Fruit fly (Drosophila melanogaster) whole organism, wandering third instar larva: ENCODE results near the gene Use1.
A peak's percentile ranks its signal among the peaks of the same experiment; 100 is the strongest.

Experiments
- CG32264 ChIP-seq: fragments of 200-800 bp; sonication (Bioruptor generic); optimal IDR thresholded peaks from 2 replicates; lab custom pipeline; 2016; ENCODE audit warnings: missing biosample characterization, missing genetic modification characterization
- CG9705 ChIP-seq: fragments of 200-800 bp; sonication (Bioruptor generic); optimal IDR thresholded peaks from 2 replicates; lab custom pipeline; 2018; ENCODE audit warnings: missing biosample characterization, mild to moderate bottlenecking, missing genetic modification characterization
- CrebA ChIP-seq: fragments of 200-800 bp; sonication (Bioruptor generic); optimal IDR thresholded peaks from 2 replicates; lab custom pipeline; 2016; ENCODE audit warnings: missing biosample characterization, mild to moderate bottlenecking, missing genetic modification characterization, borderline replicate concordance
- Dfd ChIP-seq: fragments of >200 bp; optimal IDR thresholded peaks from 2 replicates; lab custom pipeline; 2017; ENCODE audit warnings: missing biosample characterization, missing genetic modification characterization
- Dif ChIP-seq: fragments of 200-275, 200-300 bp; sonication (Bioruptor generic); optimal IDR thresholded peaks from 2 replicates; lab custom pipeline; 2018; ENCODE audit warnings: missing biosample characterization, missing genetic modification characterization; ENCODE audit not compliant: partially characterized antibody
- GATAd ChIP-seq: sonication (Bioruptor generic); optimal IDR thresholded peaks from 2 replicates; lab custom pipeline; 2016; ENCODE audit warnings: missing biosample characterization, missing genetic modification characterization
- HLH106 ChIP-seq: fragments of 200-800 bp; optimal IDR thresholded peaks from 3 replicates; lab custom pipeline; 2019; ENCODE audit warnings: missing biosample characterization, mild to moderate bottlenecking, missing genetic modification characterization, moderate library complexity
- Hr83 ChIP-seq: fragments of 200-300 bp; sonication (Bioruptor generic); optimal IDR thresholded peaks from 2 replicates; lab custom pipeline; 2016; ENCODE audit warnings: missing biosample characterization, mild to moderate bottlenecking, missing genetic modification characterization, moderate library complexity; ENCODE audit not compliant: poor library complexity, severe bottlenecking
- Jra ChIP-seq: sonication (Bioruptor generic); optimal IDR thresholded peaks from 2 replicates; lab custom pipeline; 2016; ENCODE audit warnings: missing biosample characterization, missing genetic modification characterization
- Mio ChIP-seq: sonication (Bioruptor generic); optimal IDR thresholded peaks from 2 replicates; lab custom pipeline; 2016; ENCODE audit warnings: missing biosample characterization, missing genetic modification characterization
- Myc ChIP-seq: fragments of >200 bp; optimal IDR thresholded peaks from 2 replicates; lab custom pipeline; 2017
- N ChIP-seq: fragments of >200 bp; optimal IDR thresholded peaks from 2 replicates; lab custom pipeline; 2018; ENCODE audit warnings: missing biosample characterization, missing external identifiers, missing genetic modification characterization
- Sp1 ChIP-seq: fragments of 200-800 bp; sonication (Bioruptor generic); optimal IDR thresholded peaks from 3 replicates; lab custom pipeline; 2019; ENCODE audit warnings: missing biosample characterization, mild to moderate bottlenecking, missing genetic modification characterization, moderate library complexity
- br ChIP-seq: fragments of 200-800 bp; sonication (Bioruptor generic); optimal IDR thresholded peaks from 2 replicates; lab custom pipeline; 2016; ENCODE audit warnings: missing biosample characterization, missing genetic modification characterization
- brk ChIP-seq: fragments of 200-800 bp; sonication (Bioruptor generic); optimal IDR thresholded peaks from 2 replicates; lab custom pipeline; 2016; ENCODE audit warnings: missing biosample characterization, mild to moderate bottlenecking, missing genetic modification characterization
- dl ChIP-seq, 2 experiments: fragments of 175-275, 200-275 bp in 1 of 2; fragments of 200-275 bp in 1 of 2; sonication (Bioruptor generic); optimal IDR thresholded peaks; lab custom pipeline; 2018; ENCODE audit warnings: mild to moderate bottlenecking in 2 of 2, missing biosample characterization in 2 of 2, missing genetic modification characterization in 2 of 2, moderate library complexity in 2 of 2; ENCODE audit not compliant: partially characterized antibody in 2 of 2, insufficient read depth in 1 of 2
- dmrt93B ChIP-seq: fragments of 200-800 bp; sonication (Bioruptor generic); optimal IDR thresholded peaks from 2 replicates; lab custom pipeline; 2018; ENCODE audit warnings: missing biosample characterization, mild to moderate bottlenecking, missing genetic modification characterization
- dsf ChIP-seq: sonication (Bioruptor generic); optimal IDR thresholded peaks from 2 replicates; lab custom pipeline; 2016; ENCODE audit warnings: missing biosample characterization, missing genetic modification characterization, borderline replicate concordance
- foxo ChIP-seq, 2 experiments: fragments of 200-800 bp; sonication (Bioruptor generic); optimal IDR thresholded peaks; 2 replicates in 1 of 2; 3 replicates in 1 of 2; lab custom pipeline; 2016 to 2017; ENCODE audit warnings: missing biosample characterization in 2 of 2, missing genetic modification characterization in 2 of 2
- h ChIP-seq: fragments of 200-800 bp; sonication (Bioruptor generic); optimal IDR thresholded peaks from 3 replicates; lab custom pipeline; 2016; ENCODE audit warnings: missing biosample characterization, mild to moderate bottlenecking, missing genetic modification characterization
- lola ChIP-seq: fragments of >200 bp; optimal IDR thresholded peaks from 2 replicates; lab custom pipeline; 2017; ENCODE audit warnings: missing biosample characterization, missing genetic modification characterization
- pan ChIP-seq: fragments of >200 bp; optimal IDR thresholded peaks from 2 replicates; lab custom pipeline; 2017
- psq ChIP-seq: fragments of 200-800 bp; sonication (Bioruptor generic); optimal IDR thresholded peaks from 3 replicates; lab custom pipeline; 2017; ENCODE audit warnings: missing biosample characterization, mild to moderate bottlenecking, missing genetic modification characterization, moderate library complexity
- rgr ChIP-seq: fragments of 200-800 bp; sonication (Bioruptor generic); optimal IDR thresholded peaks from 3 replicates; lab custom pipeline; 2016; ENCODE audit warnings: missing biosample characterization, mild to moderate bottlenecking, missing genetic modification characterization
- sage ChIP-seq: fragments of 200-800 bp; sonication (Bioruptor generic); optimal IDR thresholded peaks from 2 replicates; lab custom pipeline; 2016; ENCODE audit warnings: missing biosample characterization, mild to moderate bottlenecking, missing genetic modification characterization
- sv ChIP-seq: fragments of 200-800 bp; sonication (Bioruptor generic); optimal IDR thresholded peaks from 3 replicates; lab custom pipeline; 2016; ENCODE audit warnings: missing biosample characterization, missing genetic modification characterization
- tai ChIP-seq: sonication (Bioruptor generic); optimal IDR thresholded peaks from 2 replicates; lab custom pipeline; 2016; ENCODE audit warnings: missing biosample characterization, missing genetic modification characterization

Use1 gene

dm6 chr3L:9139553-9139952 is 2.6 kb upstream of the Use1 start:
- TF ChIP-seq dmrt93B: no peak
- no peak for TF ChIP-seq foxo (GFP tag; optimal IDR thresholded peaks at IDR 0.05; lab: Kevin White, UChicago)
- TF ChIP-seq Myc (lab: Kevin White, UChicago): no peak
- no peak for TF ChIP-seq lola (GFP tag; lab: Kevin White, UChicago)
- no peak for TF ChIP-seq br (GFP tag; lab: Kevin White, UChicago)
- TF ChIP-seq h (GFP tag; lab: Kevin White, UChicago): no peak
- no peak for TF ChIP-seq dl (GFP tag; optimal IDR thresholded peaks at IDR 0.05; lab: Kevin White, UChicago; ENCODE audit: insufficient read depth in 1 of 2, partially characterized antibody in 2 of 2)
- no peak for TF ChIP-seq HLH106
- no peak for TF ChIP-seq pan
- TF ChIP-seq Sp1 (GFP tag; lab: Kevin White, UChicago): no peak
- TF ChIP-seq dsf: no peak
- no peak for TF ChIP-seq Mio (GFP tag; lab: Kevin White, UChicago)
- TF ChIP-seq CG32264 (GFP tag; lab: Kevin White, UChicago): no peak
- no peak for TF ChIP-seq Dif (GFP tag; lab: Kevin White, UChicago)
- no peak for TF ChIP-seq Jra
- no peak for TF ChIP-seq N (GFP tag; lab: Kevin White, UChicago)
- no peak for TF ChIP-seq Hr83 (GFP tag; lab: Kevin White, UChicago)
- no peak for TF ChIP-seq CrebA (GFP tag; lab: Kevin White, UChicago)

- peak; percentile 6 for TF ChIP-seq tai (GFP tag; lab: Kevin White, UChicago)
- TF ChIP-seq br (GFP tag; lab: Kevin White, UChicago): no peak
- TF ChIP-seq brk (GFP tag; lab: Kevin White, UChicago): no peak
- TF ChIP-seq psq (GFP tag; lab: Kevin White, UChicago): no peak
Observed at dm6 chr3L:9135792-9136191, 1.2 kb downstream of the Use1 start.

- TF ChIP-seq h (GFP tag; lab: Kevin White, UChicago) (peak; percentile 39), sage (GFP tag; lab: Kevin White, UChicago) (no peak), rgr (GFP tag; lab: Kevin White, UChicago) (peak; percentile 24), Myc (lab: Kevin White, UChicago) (peak; percentile 77), pan (no peak), foxo (GFP tag; optimal IDR thresholded peaks at IDR 0.05; lab: Kevin White, UChicago) (peak in 1 of 2 experiments; percentile 35)
Observed at dm6 chr3L:9134349-9134748, 2.6 kb downstream of the Use1 start, which contains the start of the genes bol and Dhpr. TSS of gene bol (minus strand) at chr3L:9134405. TSS of gene Dhpr (plus strand) at chr3L:9134560.

dm6 chr3L:9129583-9130146 is 7.3 kb downstream of the Use1 start:
- TF ChIP-seq CG9705 (GFP tag; lab: Kevin White, UChicago) (no peak), Jra (no peak), psq (GFP tag; lab: Kevin White, UChicago) (no peak), pan (no peak), N (GFP tag; lab: Kevin White, UChicago) (no peak), sage (GFP tag; lab: Kevin White, UChicago) (no peak)
- TF ChIP-seq, all 38 proteins: peak for 0

dm6 chr3L:9128700-9129582 is 8.0 kb downstream of the Use1 start:
- peak; percentile 62 for TF ChIP-seq sv
- no peak for TF ChIP-seq tai (GFP tag; lab: Kevin White, UChicago)
- TF ChIP-seq GATAd: no peak
- peak; percentile 39 for TF ChIP-seq Dfd (GFP tag; lab: Kevin White, UChicago)
